Worm (Caenorhabditis elegans) whole organism, late embryonic: Measurements from ENCODE around the gene Y22F5A.11.

Experiments used
- C08G9.2 ChIP-seq: sonication (generic microtip); optimal IDR thresholded peaks from 2 replicates; lab custom pipeline; 2016; ENCODE audit warnings: mild to moderate bottlenecking, missing genetic modification characterization, moderate library complexity, missing compliant biosample characterization
- C38D4.7 ChIP-seq: fragments of 200-800 bp; sonication (Bioruptor generic); optimal IDR thresholded peaks from 2 replicates; lab custom pipeline; 2018; ENCODE audit warnings: mild to moderate bottlenecking, missing genetic modification characterization, moderate library complexity, missing compliant biosample characterization
- F13H6.1 ChIP-seq: sonication (generic microtip); optimal IDR thresholded peaks from 2 replicates; lab custom pipeline; 2016; ENCODE audit warnings: missing genetic modification characterization, missing compliant biosample characterization
- K02D7.2 ChIP-seq: sonication (generic microtip); optimal IDR thresholded peaks from 2 replicates; lab custom pipeline; 2017; ENCODE audit warnings: mild to moderate bottlenecking, missing genetic modification characterization, missing compliant biosample characterization
- ama-1 ChIP-seq: fragments of 150-350 bp; optimal IDR thresholded peaks from 2 replicates; lab custom pipeline; 2014
- ceh-19 ChIP-seq: fragments of 200-800 bp; sonication (Bioruptor generic); optimal IDR thresholded peaks from 2 replicates; lab custom pipeline; 2018; ENCODE audit warnings: mild to moderate bottlenecking, missing genetic modification characterization, missing compliant biosample characterization
- ceh-31 ChIP-seq: sonication (generic microtip); optimal IDR thresholded peaks from 2 replicates; lab custom pipeline; 2016; ENCODE audit warnings: missing genetic modification characterization, missing compliant biosample characterization
- ceh-48 ChIP-seq: sonication (generic microtip); optimal IDR thresholded peaks from 2 replicates; lab custom pipeline; 2016; ENCODE audit warnings: missing genetic modification characterization, inconsistent platforms, missing compliant biosample characterization
- che-1 ChIP-seq: sonication (generic microtip); optimal IDR thresholded peaks from 2 replicates; lab custom pipeline; 2016; ENCODE audit warnings: mild to moderate bottlenecking, missing genetic modification characterization, missing compliant biosample characterization
- elt-2 ChIP-seq: sonication (generic microtip); optimal IDR thresholded peaks from 2 replicates; lab custom pipeline; 2016; ENCODE audit warnings: missing genetic modification reagents, missing genetic modification characterization, missing compliant biosample characterization
- elt-4 ChIP-seq: sonication (generic microtip); optimal IDR thresholded peaks from 2 replicates; lab custom pipeline; 2016; ENCODE audit warnings: missing genetic modification characterization, missing compliant biosample characterization
- fax-1 ChIP-seq: sonication (generic microtip); optimal IDR thresholded peaks from 2 replicates; lab custom pipeline; 2016; ENCODE audit warnings: missing genotype, missing genetic modification characterization, missing compliant biosample characterization
- fkh-6 ChIP-seq: sonication (generic microtip); optimal IDR thresholded peaks from 2 replicates; lab custom pipeline; 2016; ENCODE audit warnings: missing genetic modification characterization, missing compliant biosample characterization
- hlh-13 ChIP-seq: fragments of 200-800 bp; sonication (Bioruptor generic); optimal IDR thresholded peaks from 2 replicates; lab custom pipeline; 2018; ENCODE audit warnings: mild to moderate bottlenecking, missing genetic modification characterization, missing compliant biosample characterization
- hlh-30 ChIP-seq: sonication (generic microtip); optimal IDR thresholded peaks from 2 replicates; lab custom pipeline; 2017; ENCODE audit warnings: antibody characterized with exemption, missing genetic modification characterization, missing compliant biosample characterization; ENCODE audit not compliant: insufficient read depth
- hlh-6 ChIP-seq: sonication (generic microtip); optimal IDR thresholded peaks from 2 replicates; lab custom pipeline; 2016; ENCODE audit warnings: missing genotype, missing genetic modification characterization, missing compliant biosample characterization
- hlh-8 ChIP-seq: sonication (generic microtip); optimal IDR thresholded peaks from 2 replicates; lab custom pipeline; 2016; ENCODE audit warnings: missing genotype, missing genetic modification characterization, missing compliant biosample characterization
- madf-2 ChIP-seq: sonication (generic microtip); optimal IDR thresholded peaks from 2 replicates; lab custom pipeline; 2017; ENCODE audit warnings: missing genetic modification characterization, missing compliant biosample characterization
- mec-3 ChIP-seq: sonication (generic microtip); optimal IDR thresholded peaks from 2 replicates; lab custom pipeline; 2016; ENCODE audit warnings: borderline replicate concordance, missing genetic modification characterization, missing compliant biosample characterization
- nfya-1 ChIP-seq: sonication (generic microtip); optimal IDR thresholded peaks from 2 replicates; lab custom pipeline; 2017; ENCODE audit warnings: missing genetic modification characterization, mild to moderate bottlenecking, missing compliant biosample characterization, antibody characterized with exemption, moderate library complexity
- nhr-11 ChIP-seq: fragments of 150-350 bp; optimal IDR thresholded peaks from 2 replicates; lab custom pipeline; 2014; ENCODE audit warnings: missing biosample characterization, missing genetic modification characterization
- nhr-232 ChIP-seq: sonication (generic microtip); optimal IDR thresholded peaks from 2 replicates; lab custom pipeline; 2016; ENCODE audit warnings: missing genetic modification characterization, missing compliant biosample characterization
- npax-4 ChIP-seq: sonication (generic microtip); optimal IDR thresholded peaks from 2 replicates; lab custom pipeline; 2016; ENCODE audit warnings: missing genetic modification characterization, missing compliant biosample characterization
- pag-3 ChIP-seq: sonication (generic microtip); optimal IDR thresholded peaks from 2 replicates; lab custom pipeline; 2016; ENCODE audit warnings: missing compliant biosample characterization, missing genetic modification characterization, borderline replicate concordance
- pha-2 ChIP-seq: sonication (generic microtip); optimal IDR thresholded peaks from 2 replicates; lab custom pipeline; 2017; ENCODE audit warnings: mild to moderate bottlenecking, missing genetic modification characterization, missing compliant biosample characterization
- pha-4 ChIP-seq: fragments of 150-350 bp; optimal IDR thresholded peaks from 2 replicates; lab custom pipeline; 2018; ENCODE audit warnings: missing biosample characterization, missing genetic modification reagents, missing genetic modification characterization
- pros-1 ChIP-seq: fragments of 150-350 bp; optimal IDR thresholded peaks from 2 replicates; lab custom pipeline; 2014; ENCODE audit warnings: missing biosample characterization, missing genetic modification reagents, missing genetic modification characterization
- rnt-1 ChIP-seq: sonication (generic microtip); optimal IDR thresholded peaks from 2 replicates; lab custom pipeline; 2016; ENCODE audit warnings: missing genetic modification characterization, missing compliant biosample characterization
- sdc-2 ChIP-seq: sonication (generic microtip); optimal IDR thresholded peaks from 2 replicates; lab custom pipeline; 2016; ENCODE audit warnings: missing genotype, missing genetic modification characterization, missing compliant biosample characterization
- sox-4 ChIP-seq: sonication (generic microtip); optimal IDR thresholded peaks from 2 replicates; lab custom pipeline; 2017; ENCODE audit warnings: mild to moderate bottlenecking, missing genetic modification characterization, inconsistent platforms, missing compliant biosample characterization
- tbx-7 ChIP-seq: sonication (generic microtip); optimal IDR thresholded peaks from 2 replicates; lab custom pipeline; 2016; ENCODE audit warnings: missing genotype, missing genetic modification characterization, missing compliant biosample characterization
- unc-42 ChIP-seq: sonication (generic microtip); optimal IDR thresholded peaks from 2 replicates; lab custom pipeline; 2016; ENCODE audit warnings: missing genotype, missing genetic modification characterization, missing compliant biosample characterization
- unc-86 ChIP-seq: sonication (generic microtip); optimal IDR thresholded peaks from 2 replicates; lab custom pipeline; 2016; ENCODE audit warnings: missing genetic modification characterization, missing compliant biosample characterization
- ztf-16 ChIP-seq: sonication (generic microtip); optimal IDR thresholded peaks from 2 replicates; lab custom pipeline; 2017; ENCODE audit warnings: missing genetic modification characterization, missing compliant biosample characterization

Gene Y22F5A.11

DNA sequence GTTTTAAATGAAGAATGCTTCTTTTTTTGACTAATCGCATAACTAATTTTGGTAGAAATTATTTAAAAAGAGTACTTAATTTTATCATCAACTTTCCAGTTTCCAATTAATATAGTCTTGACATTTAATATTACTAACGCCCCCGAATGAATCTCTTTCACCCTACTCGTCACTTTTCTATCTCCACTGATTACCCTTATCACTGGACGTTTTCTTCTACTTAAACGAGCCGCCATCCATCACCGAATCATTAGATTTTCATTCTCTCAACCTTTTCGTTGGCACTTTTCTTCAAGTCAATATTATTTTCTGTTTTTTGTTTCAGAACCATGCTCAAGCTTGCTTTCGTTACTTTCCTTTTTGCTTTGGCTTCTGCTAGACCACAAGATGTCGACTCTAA lies 2.1 kb upstream of the Y22F5A.11 start, which contains the start of gene lys-1:
lys-1 (plus strand) TSS at position 326 of the 400 bp plus-strand sequence.
- TF ChIP-seq tbx-7 (tag; lab: Kevin White, UChicago): no peak
- TF ChIP-seq hlh-13: no peak
- peak; percentile 20 for TF ChIP-seq elt-2 (tag; lab: Kevin White, UChicago)
- no peak for TF ChIP-seq hlh-30 (tag; lab: Kevin White, UChicago)
- TF ChIP-seq elt-4 (tag; lab: Kevin White, UChicago): no peak

DNA sequence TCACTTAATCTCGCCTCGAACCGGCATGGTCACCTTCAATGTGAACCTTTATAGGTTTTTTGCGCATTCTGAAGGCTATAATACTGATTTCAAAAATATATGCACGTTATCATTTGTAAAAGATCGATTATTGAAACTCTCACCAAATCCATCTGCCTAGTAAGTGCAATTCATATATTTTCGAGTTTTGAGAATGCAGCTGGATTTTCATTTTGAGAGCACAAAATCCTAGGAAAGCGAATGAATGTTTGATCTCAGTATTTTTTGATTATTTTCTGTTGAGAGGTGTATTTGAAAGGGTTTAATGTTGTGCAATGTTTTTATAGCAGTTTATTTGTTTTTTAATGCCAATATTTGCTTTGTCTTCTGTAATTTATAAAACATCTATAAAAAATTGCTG lies 592 bp upstream of the Y22F5A.11 start:
- TF ChIP-seq nhr-11 (tag; lab: Kevin White, UChicago): no peak
- no peak for TF ChIP-seq K02D7.2 (tag; lab: Kevin White, UChicago)
- TF ChIP-seq ceh-19: no peak
- no peak for TF ChIP-seq pha-2 (tag; lab: Kevin White, UChicago)
- TF ChIP-seq ama-1 (lab: Kevin White, UChicago): no peak
- no peak for TF ChIP-seq C08G9.2 (tag; lab: Kevin White, UChicago)
- TF ChIP-seq hlh-13: no peak
- no peak for TF ChIP-seq sdc-2
- TF ChIP-seq mec-3 (tag; lab: Kevin White, UChicago): no peak
- no peak for TF ChIP-seq npax-4 (tag; lab: Kevin White, UChicago)
- TF ChIP-seq che-1 (tag; lab: Kevin White, UChicago): no peak
- TF ChIP-seq, all 69 proteins: peak for 0

DNA sequence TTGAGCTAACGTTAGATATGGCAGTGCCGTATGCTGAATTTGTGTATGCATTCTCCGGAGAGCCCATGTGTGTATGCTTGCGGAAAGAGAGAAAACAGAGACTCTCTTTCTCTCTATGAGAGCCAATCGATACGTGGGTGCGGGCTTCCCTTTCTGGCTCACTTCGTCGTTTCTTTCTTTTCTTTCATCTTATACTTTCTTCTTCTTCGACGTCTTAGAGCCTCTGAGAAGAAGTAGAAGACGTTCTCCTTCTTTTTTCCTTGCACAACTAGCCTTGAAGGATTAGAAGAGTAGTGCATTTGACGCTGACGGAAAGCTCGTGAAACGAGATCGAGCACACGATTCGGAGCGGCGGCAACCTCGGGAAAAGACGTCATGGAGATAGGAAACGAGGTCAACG lies 1.6 kb downstream of the Y22F5A.11 start:
- TF ChIP-seq ceh-48 (tag; lab: Kevin White, UChicago) (peak; percentile 89), unc-42 (tag; lab: Kevin White, UChicago) (peak; percentile 31), mec-3 (tag; lab: Kevin White, UChicago) (no peak), nfya-1 (tag; lab: Kevin White, UChicago) (peak; percentile 26), pha-4 (tag; lab: Kevin White, UChicago) (no peak), ceh-31 (tag; lab: Kevin White, UChicago) (peak; percentile 1), C38D4.7 (GFP tag; lab: Kevin White, UChicago) (no peak), pros-1 (tag; lab: Kevin White, UChicago) (peak; percentile 15)
- TF ChIP-seq, all 69 proteins: peak for 5

ce11 chrV:10270214-10270613 lies 5.2 kb downstream of the Y22F5A.11 start, which contains the start of gene ric-4:
ric-4 (minus strand) TSS chrV:10270314.
- TF ChIP-seq hlh-13: no peak
- TF ChIP-seq ceh-48 (tag; lab: Kevin White, UChicago): no peak
- TF ChIP-seq pros-1 (tag; lab: Kevin White, UChicago): no peak
- TF ChIP-seq hlh-30 (tag; lab: Kevin White, UChicago): no peak
- TF ChIP-seq sdc-2: no peak
- TF ChIP-seq hlh-6: no peak
- TF ChIP-seq unc-86 (tag; lab: Kevin White, UChicago): no peak
- TF ChIP-seq fkh-6 (tag; lab: Kevin White, UChicago): no peak
- TF ChIP-seq sox-4 (tag; lab: Kevin White, UChicago): no peak
- no peak for TF ChIP-seq nhr-232
- no peak for TF ChIP-seq F13H6.1 (tag; lab: Kevin White, UChicago)
- no peak for TF ChIP-seq fax-1 (tag; lab: Kevin White, UChicago)
- TF ChIP-seq ama-1 (lab: Kevin White, UChicago): no peak
- TF ChIP-seq, all 69 proteins: peak for 0

- peak; percentile 73 for TF ChIP-seq unc-42 (tag; lab: Kevin White, UChicago)
- no peak for TF ChIP-seq ceh-48 (tag; lab: Kevin White, UChicago)
Observed at ce11 chrV:10266050-10266449, 9.4 kb downstream of the Y22F5A.11 start.

DNA sequence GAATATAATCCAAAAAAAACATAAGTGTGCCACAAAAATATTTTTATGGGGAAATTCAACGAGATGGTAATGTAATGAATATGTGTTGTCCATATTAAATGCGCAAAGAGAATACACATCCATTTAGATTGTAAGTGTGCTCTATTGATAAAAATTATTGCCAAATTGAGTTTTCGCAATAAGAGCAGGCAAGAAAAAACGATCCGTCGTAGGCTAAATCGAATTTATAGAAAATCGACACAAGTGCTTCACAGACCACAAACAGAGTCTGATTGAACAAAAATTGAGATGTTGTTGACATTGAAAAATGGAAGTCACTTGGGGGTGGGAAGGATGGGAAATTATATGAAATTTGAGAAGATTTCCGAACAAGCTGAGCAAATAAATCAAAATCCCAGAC lies 10.4 kb downstream of the Y22F5A.11 start:
- TF ChIP-seq rnt-1 (tag; lab: Kevin White, UChicago) (no peak), hlh-8 (tag; lab: Kevin White, UChicago) (no peak), madf-2 (tag; lab: Kevin White, UChicago) (no peak), pag-3 (no peak), ceh-19 (peak; percentile 31), C38D4.7 (GFP tag; lab: Kevin White, UChicago) (no peak), K02D7.2 (tag; lab: Kevin White, UChicago) (no peak), unc-42 (tag; lab: Kevin White, UChicago) (peak; percentile 66), ztf-16 (tag; lab: Kevin White, UChicago) (no peak), ceh-31 (tag; lab: Kevin White, UChicago) (no peak), pros-1 (tag; lab: Kevin White, UChicago) (no peak), che-1 (tag; lab: Kevin White, UChicago) (no peak)
